Fruit fly (Drosophila melanogaster) whole organism, embryonic: ENCODE results near the gene Drgx.

Experiments used
- CG1233 ChIP-seq: fragments of 200-800 bp; sonication (Bioruptor generic); optimal IDR thresholded peaks from 4 replicates; lab custom pipeline; 2018; ENCODE audit warnings: missing biosample characterization, mild to moderate bottlenecking, missing genetic modification characterization
- CG12659 ChIP-seq: fragments of 200-800 bp; sonication (Bioruptor generic); optimal IDR thresholded peaks from 3 replicates; lab custom pipeline; 2017; ENCODE audit warnings: mild to moderate bottlenecking, missing biosample characterization, missing genetic modification reagents, missing genetic modification characterization
- CG13296 ChIP-seq: fragments of 200-800 bp; sonication (Bioruptor generic); optimal IDR thresholded peaks from 3 replicates; lab custom pipeline; 2018; ENCODE audit warnings: missing biosample characterization, mild to moderate bottlenecking, missing genetic modification characterization
- CG13624 ChIP-seq: fragments of 200-800 bp; sonication (Bioruptor generic); optimal IDR thresholded peaks from 2 replicates; lab custom pipeline; 2016; ENCODE audit warnings: missing biosample characterization, missing genetic modification characterization
- CG13775 ChIP-seq: fragments of 200-800 bp; sonication (Bioruptor generic); optimal IDR thresholded peaks from 3 replicates; lab custom pipeline; 2017; ENCODE audit warnings: missing biosample characterization, mild to moderate bottlenecking, missing genetic modification characterization
- CG15011 ChIP-seq: fragments of 200-800 bp; sonication (Bioruptor generic); optimal IDR thresholded peaks from 3 replicates; lab custom pipeline; 2018; ENCODE audit warnings: missing biosample characterization, mild to moderate bottlenecking, missing genetic modification characterization
- CG15479 ChIP-seq: fragments of 200-800 bp; sonication (Bioruptor generic); optimal IDR thresholded peaks from 3 replicates; lab custom pipeline; 2019; ENCODE audit warnings: missing biosample characterization, mild to moderate bottlenecking, missing genetic modification characterization, moderate library complexity
- CG15514 ChIP-seq: fragments of 200-800 bp; sonication (Bioruptor generic); optimal IDR thresholded peaks from 3 replicates; lab custom pipeline; 2017; ENCODE audit warnings: missing biosample characterization, missing genetic modification characterization, mild to moderate bottlenecking, moderate library complexity, missing genetic modification reagents
- CG3065 ChIP-seq: fragments of 200-800 bp; sonication (Bioruptor generic); optimal IDR thresholded peaks from 2 replicates; lab custom pipeline; 2016; ENCODE audit warnings: missing biosample characterization, missing genetic modification characterization
- CG34224 ChIP-seq: fragments of 200-800 bp; sonication (Bioruptor generic); IDR thresholded peaks from 3 replicates; pipeline ENCODE4 v1.3.6; 2022; ENCODE audit warnings: missing biosample characterization, missing genetic modification characterization; ENCODE audit not compliant: partially characterized antibody
- CG34422 ChIP-seq: fragments of 200-800 bp; sonication (Bioruptor generic); IDR thresholded peaks from 3 replicates; pipeline ENCODE4 v1.3.6; 2022; ENCODE audit warnings: missing biosample characterization, missing genetic modification characterization
- CG4404 ChIP-seq: fragments of 200-800 bp; sonication (Bioruptor generic); IDR thresholded peaks from 2 replicates; pipeline ENCODE4 v1.3.6; 2022; ENCODE audit warnings: missing biosample characterization, missing genetic modification characterization
- CG4730 ChIP-seq: fragments of 200-800 bp; sonication (Bioruptor generic); IDR thresholded peaks from 2 replicates; pipeline ENCODE4 v1.3.6; 2022; ENCODE audit warnings: missing biosample characterization, missing genetic modification characterization
- CG6683 ChIP-seq: fragments of 200-800 bp; sonication (Bioruptor generic); optimal IDR thresholded peaks from 2 replicates; lab custom pipeline; 2017; ENCODE audit warnings: missing biosample characterization, mild to moderate bottlenecking, missing genetic modification characterization, missing genetic modification reagents
- CG8290 ChIP-seq, 3 experiments: fragments of 200-800 bp; sonication (Bioruptor generic); optimal IDR thresholded peaks; 2 replicates each; lab custom pipeline; 2016 to 2019; ENCODE audit warnings: missing biosample characterization in 3 of 3, missing genetic modification characterization in 3 of 3, mild to moderate bottlenecking in 2 of 3, moderate library complexity in 1 of 3
- CG9437 ChIP-seq: fragments of 200-800 bp; sonication (Bioruptor generic); optimal IDR thresholded peaks from 2 replicates; lab custom pipeline; 2018; ENCODE audit warnings: missing biosample characterization, mild to moderate bottlenecking, missing genetic modification characterization
- D19B ChIP-seq: fragments of 200-800 bp; sonication (Bioruptor generic); optimal IDR thresholded peaks from 2 replicates; lab custom pipeline; 2017; ENCODE audit warnings: missing biosample characterization, mild to moderate bottlenecking, missing genetic modification characterization
- HLH54F ChIP-seq: fragments of 200-800 bp; sonication (Bioruptor generic); optimal IDR thresholded peaks from 3 replicates; lab custom pipeline; 2016; ENCODE audit warnings: missing biosample characterization, missing genetic modification characterization
- Hr78 ChIP-seq, 2 experiments: fragments of 200-800 bp in 1 of 2; fragments of >200 bp in 1 of 2; sonication (Bioruptor generic) in 1 of 2; optimal IDR thresholded peaks; 2 replicates each; lab custom pipeline; 2017 to 2019; ENCODE audit warnings: missing biosample characterization in 2 of 2, missing genetic modification characterization in 2 of 2, mild to moderate bottlenecking in 1 of 2, moderate library complexity in 1 of 2
- Jarid2 ChIP-seq: fragments of 200-800 bp; sonication (Bioruptor generic); optimal IDR thresholded peaks from 3 replicates; lab custom pipeline; 2017; ENCODE audit warnings: mild to moderate bottlenecking, missing biosample characterization, missing genetic modification reagents, missing genetic modification characterization
- Lhr ChIP-seq: fragments of 200-800 bp; sonication (Bioruptor generic); optimal IDR thresholded peaks from 3 replicates; lab custom pipeline; 2017; ENCODE audit warnings: mild to moderate bottlenecking, missing biosample characterization, missing genetic modification reagents, missing genetic modification characterization
- Lim3 ChIP-seq: fragments of 200-800 bp; sonication (Bioruptor generic); IDR thresholded peaks from 2 replicates; pipeline ENCODE4 v1.3.6; 2022; ENCODE audit warnings: missing biosample characterization, missing genetic modification characterization
- Meics ChIP-seq: fragments of 200-800 bp; sonication (Bioruptor generic); optimal IDR thresholded peaks from 2 replicates; lab custom pipeline; 2017; ENCODE audit warnings: missing biosample characterization, mild to moderate bottlenecking, missing genetic modification characterization
- Oaz ChIP-seq: fragments of 200-800 bp; sonication (Bioruptor generic); IDR thresholded peaks from 2 replicates; pipeline ENCODE4 v1.3.6; 2022; ENCODE audit warnings: missing biosample characterization, missing genetic modification characterization
- Optix ChIP-seq: fragments of 200-800 bp; sonication (Bioruptor generic); IDR thresholded peaks from 3 replicates; pipeline ENCODE4 v1.3.6; 2022; ENCODE audit warnings: missing biosample characterization, missing genetic modification characterization
- Rfx ChIP-seq: fragments of 200-800 bp; sonication (Bioruptor generic); IDR thresholded peaks from 2 replicates; pipeline ENCODE4 v1.3.6; 2022; ENCODE audit warnings: missing biosample characterization, missing genetic modification characterization
- Sry-δ ChIP-seq: fragments of 200-800 bp; sonication (Bioruptor generic); optimal IDR thresholded peaks from 2 replicates; lab custom pipeline; 2016; ENCODE audit warnings: missing biosample characterization, missing genetic modification characterization
- Trl ChIP-seq, 3 experiments: fragments of >200 bp in 2 of 3; fragments of 200-800 bp in 1 of 3; sonication (Bioruptor generic) in 1 of 3; optimal IDR thresholded peaks; 2 replicates in 1 of 3; 3 replicates in 2 of 3; lab custom pipeline; 2016 to 2017; ENCODE audit warnings: missing biosample characterization in 1 of 3, missing genetic modification characterization in 1 of 3
- amos ChIP-seq: fragments of 200-800 bp; sonication (Bioruptor generic); IDR thresholded peaks from 2 replicates; pipeline ENCODE4 v1.3.6; 2022; ENCODE audit warnings: missing biosample characterization, missing genetic modification characterization; ENCODE audit not compliant: partially characterized antibody
- ap ChIP-seq: fragments of 200-800 bp; sonication (Bioruptor generic); IDR thresholded peaks from 2 replicates; pipeline ENCODE4 v1.3.6; 2022; ENCODE audit warnings: missing biosample characterization, missing genetic modification characterization
- ato ChIP-seq: fragments of 200-800 bp; sonication (Bioruptor generic); IDR thresholded peaks from 2 replicates; pipeline ENCODE4 v1.3.6; 2022; ENCODE audit warnings: missing biosample characterization, missing genetic modification characterization; ENCODE audit not compliant: partially characterized antibody
- bbx ChIP-seq: fragments of 200-800 bp; sonication (Bioruptor generic); IDR thresholded peaks from 2 replicates; pipeline ENCODE4 v1.3.6; 2022; ENCODE audit warnings: missing biosample characterization, missing genetic modification characterization; ENCODE audit not compliant: partially characterized antibody
- cg ChIP-seq: fragments of 200-800 bp; sonication (Bioruptor generic); optimal IDR thresholded peaks from 3 replicates; lab custom pipeline; 2019; ENCODE audit warnings: missing biosample characterization, mild to moderate bottlenecking, missing genetic modification characterization, moderate library complexity
- chif ChIP-seq, 2 experiments: fragments of 200-800 bp; sonication (Bioruptor generic); optimal IDR thresholded peaks; 3 replicates each; lab custom pipeline; 2016; ENCODE audit warnings: missing biosample characterization in 2 of 2, missing genetic modification characterization in 2 of 2
- her ChIP-seq: fragments of 200-800 bp; sonication (Bioruptor generic); optimal IDR thresholded peaks from 2 replicates; lab custom pipeline; 2016; ENCODE audit warnings: missing biosample characterization, missing genetic modification characterization
- insv ChIP-seq, 2 experiments: fragments of 200-800 bp; sonication (Bioruptor generic); optimal IDR thresholded peaks; 3 replicates each; lab custom pipeline; 2016 to 2018; ENCODE audit warnings: missing biosample characterization in 2 of 2, missing genetic modification characterization in 2 of 2
- ken ChIP-seq: fragments of 200-800 bp; sonication (Bioruptor generic); IDR thresholded peaks from 3 replicates; pipeline ENCODE4 v1.3.6; 2022; ENCODE audit warnings: missing biosample characterization, missing genetic modification characterization
- knrl ChIP-seq: fragments of 200-800 bp; sonication (Bioruptor generic); IDR thresholded peaks from 3 replicates; pipeline ENCODE4 v1.3.6; 2022; ENCODE audit warnings: missing biosample characterization, missing genetic modification characterization; ENCODE audit not compliant: partially characterized antibody
- lab ChIP-seq: fragments of 200-800 bp; sonication (Bioruptor generic); optimal IDR thresholded peaks from 3 replicates; lab custom pipeline; 2017; ENCODE audit warnings: missing biosample characterization, missing genetic modification characterization, mild to moderate bottlenecking, moderate library complexity, missing genetic modification reagents
- p53 ChIP-seq: fragments of 200-800 bp; sonication (Bioruptor generic); optimal IDR thresholded peaks from 2 replicates; lab custom pipeline; 2016; ENCODE audit warnings: missing biosample characterization, missing genetic modification characterization
- pb ChIP-seq: fragments of 200-800 bp; sonication (Bioruptor generic); optimal IDR thresholded peaks from 3 replicates; lab custom pipeline; 2016; ENCODE audit warnings: missing biosample characterization, missing genetic modification characterization
- pum ChIP-seq: fragments of 200-800 bp; sonication (Bioruptor generic); optimal IDR thresholded peaks from 2 replicates; lab custom pipeline; 2016; ENCODE audit warnings: missing biosample characterization, missing genetic modification characterization
- slbo ChIP-seq: fragments of 200-800 bp; sonication (Bioruptor generic); IDR thresholded peaks from 2 replicates; pipeline ENCODE4 v1.3.6; 2022; ENCODE audit warnings: missing biosample characterization, missing genetic modification characterization
- slou ChIP-seq: fragments of 200-800 bp; sonication (Bioruptor generic); optimal IDR thresholded peaks from 3 replicates; lab custom pipeline; 2016; ENCODE audit warnings: missing biosample characterization, missing genetic modification characterization
- stwl ChIP-seq: fragments of 200-800 bp; sonication (Bioruptor generic); optimal IDR thresholded peaks from 3 replicates; lab custom pipeline; 2018; ENCODE audit warnings: missing biosample characterization, mild to moderate bottlenecking, missing genetic modification characterization, moderate library complexity
- tin ChIP-seq: fragments of 200-800 bp; sonication (Bioruptor generic); optimal IDR thresholded peaks from 3 replicates; lab custom pipeline; 2016; ENCODE audit warnings: missing biosample characterization, missing genetic modification characterization
- trem ChIP-seq: fragments of 200-800 bp; optimal IDR thresholded peaks from 3 replicates; lab custom pipeline; 2019; ENCODE audit warnings: missing biosample characterization, mild to moderate bottlenecking, missing genetic modification characterization, moderate library complexity
- usp ChIP-seq: fragments of >200 bp; optimal IDR thresholded peaks from 2 replicates; lab custom pipeline; 2017; ENCODE audit warnings: missing biosample characterization, missing genetic modification characterization

The Drgx gene

DNA sequence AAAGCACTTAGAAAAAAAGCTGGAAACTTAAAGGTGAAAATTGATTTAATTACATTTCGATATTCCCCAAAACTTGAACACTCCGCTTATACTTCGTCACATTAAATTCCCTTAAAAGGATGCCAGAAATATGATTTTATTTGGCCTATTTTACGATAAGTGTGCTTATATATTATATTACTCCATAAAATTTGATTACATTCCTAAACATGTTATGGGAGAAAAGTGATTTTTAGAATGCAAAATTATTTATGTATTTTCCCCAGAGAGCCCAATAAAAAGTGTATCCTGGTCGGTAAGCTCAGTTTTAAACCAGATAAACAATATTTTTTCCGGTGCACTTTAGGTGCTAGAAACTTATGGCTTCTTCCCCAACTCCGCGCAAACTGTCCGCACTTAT lies 75.1 kb downstream of the Drgx start (continued):
- no peak for TF ChIP-seq CG15011 (GFP tag; lab: Kevin White, UChicago)
- TF ChIP-seq pum (GFP tag; lab: Kevin White, UChicago) = no peak
- no peak for TF ChIP-seq CG12659 (GFP tag; lab: Kevin White, UChicago)
- no peak for TF ChIP-seq usp (GFP tag; lab: Kevin White, UChicago)
- no peak for TF ChIP-seq tin (GFP tag; lab: Kevin White, UChicago)
- no peak for TF ChIP-seq Trl (optimal IDR thresholded peaks at IDR 0.05; lab: Kevin White, UChicago)
- no peak for TF ChIP-seq Trl (GFP tag; optimal IDR thresholded peaks at IDR 0.05; lab: Kevin White, UChicago)
- TF ChIP-seq, all 482 proteins: peak for 23

DNA sequence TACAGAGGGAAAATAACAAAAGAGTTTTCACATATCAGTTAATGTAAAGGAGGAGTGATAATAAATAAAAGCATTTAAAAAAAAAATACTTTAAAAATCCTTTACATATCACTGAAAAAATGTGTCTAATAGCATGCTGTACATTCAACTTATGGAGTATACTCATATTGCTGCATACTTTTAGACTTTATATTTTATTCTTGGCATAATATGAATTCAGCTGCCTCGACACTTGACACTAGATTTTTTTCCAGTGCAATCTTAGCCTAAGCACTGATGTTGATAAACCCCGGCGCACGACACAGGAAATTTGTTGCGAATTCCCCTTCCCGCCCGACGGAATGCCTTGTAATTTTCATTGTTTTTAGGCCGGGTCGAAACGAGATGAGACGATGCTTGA lies 77.9 kb downstream of the Drgx start:
- TF ChIP-seq her (no peak), CG13624 (no peak), CG15479 (no peak), ato (GFP tag; lab: Robert Waterston, UW) (no peak), HLH54F (no peak), slbo (no peak; the same call in 1 of the 2 replicates), CG1233 (no peak), pum (GFP tag; lab: Kevin White, UChicago) (no peak), CG34422 (GFP tag; lab: Robert Waterston, UW) (no peak), Lhr (GFP tag; lab: Kevin White, UChicago) (no peak), cg (GFP tag; lab: Kevin White, UChicago) (no peak), CG4730 (no peak), CG9437 (GFP tag; lab: Kevin White, UChicago) (no peak), Jarid2 (GFP tag; lab: Kevin White, UChicago) (no peak), Sry-δ (GFP tag; lab: Kevin White, UChicago) (no peak), Oaz (GFP tag; lab: Robert Waterston, UW) (no peak), ken (GFP tag; lab: Robert Waterston, UW) (no peak), p53 (GFP tag; lab: Kevin White, UChicago) (no peak), Lim3 (GFP tag; lab: Robert Waterston, UW) (no peak), CG13296 (peak; percentile 3), chif (GFP tag; optimal IDR thresholded peaks at IDR 0.05; lab: Kevin White, UChicago) (no peak), bbx (no peak), ap (GFP tag; lab: Robert Waterston, UW) (no peak), amos (GFP tag; lab: Robert Waterston, UW) (no peak), CG15514 (GFP tag; lab: Kevin White, UChicago) (peak; percentile 26), D19B (GFP tag; lab: Kevin White, UChicago) (no peak), Hr78 (GFP tag; optimal IDR thresholded peaks at IDR 0.05; lab: Kevin White, UChicago) (no peak), CG13775 (GFP tag; lab: Kevin White, UChicago) (no peak), Optix (GFP tag; lab: Robert Waterston, UW) (no peak), pb (GFP tag; lab: Kevin White, UChicago) (no peak), Rfx (GFP tag; lab: Robert Waterston, UW) (peak; percentile 25), Meics (peak; percentile 37), CG4404 (GFP tag; lab: Robert Waterston, UW) (no peak), CG8290 (GFP tag; optimal IDR thresholded peaks at IDR 0.05; lab: Kevin White, UChicago) (no peak), CG8290 (tag; optimal IDR thresholded peaks at IDR 0.05; lab: Kevin White, UChicago) (peak in 1 of 2 experiments; percentile 18), knrl (GFP tag; lab: Robert Waterston, UW) (no peak), insv (GFP tag; optimal IDR thresholded peaks at IDR 0.05; lab: Kevin White, UChicago) (no peak), CG34224 (no peak), slou (GFP tag; lab: Kevin White, UChicago) (peak; percentile 3), CG6683 (GFP tag; lab: Kevin White, UChicago) (no peak), lab (GFP tag; lab: Kevin White, UChicago) (peak; percentile 62), stwl (peak; percentile 3), trem (no peak), CG3065 (no peak)
